Fruit fly (Drosophila melanogaster): ENCODE data around the gene bocks.

dm6 chr3R:9630053-9630632 is 39.3 kb upstream of the bocks start:
- TF ChIP-seq EcR (GFP tag; optimal IDR thresholded peaks at IDR 0.05) (no peak), psq (optimal IDR thresholded peaks at IDR 0.05) (no peak), pan (optimal IDR thresholded peaks at IDR 0.05) (no peak), Dll (optimal IDR thresholded peaks at IDR 0.05) (no peak), CG8478 (optimal IDR thresholded peaks at IDR 0.05) (no peak)

Data from whole organism.